Worm (Caenorhabditis elegans) whole organism, young adult: Measurements from ENCODE around the gene C47E12.3.
A peak's percentile ranks its signal among the peaks of the same experiment; 100 is the strongest.

ENCODE experiments used
- B0019.2 ChIP-seq: fragments of 200-800 bp; sonication (Bioruptor generic); conservative IDR thresholded peaks from 2 replicates; pipeline ENCODE4 v1.3.6; 2022; ENCODE audit warnings: missing genetic modification reagents, missing genetic modification characterization, missing compliant biosample characterization
- B0261.1 ChIP-seq: sonication (generic microtip); optimal IDR thresholded peaks from 2 replicates; lab custom pipeline; 2016; ENCODE audit warnings: mild to moderate bottlenecking, missing genetic modification characterization, moderate library complexity, missing compliant biosample characterization
- B0336.3 ChIP-seq: fragments of 200-800 bp; sonication (Bioruptor generic); IDR thresholded peaks from 2 replicates; pipeline ENCODE4 v1.3.6; 2022; ENCODE audit warnings: missing genetic modification characterization, missing compliant biosample characterization
- C17E4.6 ChIP-seq: fragments of 200-800 bp; sonication (Bioruptor generic); IDR thresholded peaks from 2 replicates; pipeline ENCODE4 v1.3.6; 2022; ENCODE audit warnings: missing genetic modification reagents, missing genetic modification characterization, missing compliant biosample characterization
- F22D6.2 ChIP-seq: sonication (generic microtip); optimal IDR thresholded peaks from 2 replicates; lab custom pipeline; 2016; ENCODE audit warnings: mild to moderate bottlenecking, missing genetic modification characterization, missing compliant biosample characterization
- F33H1.4 ChIP-seq: fragments of 200-800 bp; sonication (Bioruptor generic); IDR thresholded peaks from 2 replicates; pipeline ENCODE4 v1.3.6; 2022; ENCODE audit warnings: missing genetic modification reagents, missing genetic modification characterization, missing compliant biosample characterization
- F49E8.2 ChIP-seq: sonication (generic microtip); optimal IDR thresholded peaks from 3 replicates; lab custom pipeline; 2017; ENCODE audit warnings: missing genetic modification characterization, mild to moderate bottlenecking, missing compliant biosample characterization, antibody characterized with exemption, moderate library complexity; ENCODE audit not compliant: insufficient read depth
- F55B11.4 ChIP-seq: sonication (generic microtip); optimal IDR thresholded peaks from 2 replicates; lab custom pipeline; 2016; ENCODE audit warnings: missing compliant biosample characterization, missing genetic modification characterization, borderline replicate concordance; ENCODE audit not compliant: insufficient read depth
- F57A8.1 ChIP-seq: fragments of 200-800 bp; sonication (Bioruptor generic); optimal IDR thresholded peaks from 2 replicates; lab custom pipeline; 2018; ENCODE audit warnings: mild to moderate bottlenecking, missing genetic modification characterization, moderate library complexity, missing compliant biosample characterization
- K11D2.4 ChIP-seq: fragments of 200-800 bp; sonication (Bioruptor generic); IDR thresholded peaks from 2 replicates; pipeline ENCODE4 v1.3.6; 2022; ENCODE audit warnings: missing genetic modification reagents, missing genetic modification characterization, missing compliant biosample characterization
- T07F8.4 ChIP-seq: sonication (generic microtip); optimal IDR thresholded peaks from 2 replicates; lab custom pipeline; 2016; ENCODE audit warnings: mild to moderate bottlenecking, missing genetic modification characterization, moderate library complexity, missing compliant biosample characterization
- T26A5.8 ChIP-seq: sonication (generic microtip); optimal IDR thresholded peaks from 2 replicates; lab custom pipeline; 2016; ENCODE audit warnings: missing genetic modification characterization, missing compliant biosample characterization
- Y53F4B.3 ChIP-seq: fragments of 200-800 bp; sonication (Bioruptor generic); IDR thresholded peaks from 2 replicates; pipeline ENCODE4 v1.3.6; 2022; ENCODE audit warnings: missing genetic modification reagents, missing genetic modification characterization, missing compliant biosample characterization
- attf-6 ChIP-seq: fragments of 200-800 bp; sonication (Bioruptor generic); IDR thresholded peaks from 2 replicates; pipeline ENCODE4 v1.3.6; 2022; ENCODE audit warnings: missing genetic modification reagents, missing genetic modification characterization, missing compliant biosample characterization
- bed-1 ChIP-seq: fragments of 200-800 bp; sonication (Bioruptor generic); IDR thresholded peaks from 2 replicates; pipeline ENCODE4 v1.3.6; 2022; ENCODE audit warnings: missing genetic modification reagents, missing genetic modification characterization, missing compliant biosample characterization
- bed-2 ChIP-seq: fragments of 200-800 bp; sonication (Bioruptor generic); IDR thresholded peaks from 2 replicates; pipeline ENCODE4 v1.3.6; 2022; ENCODE audit warnings: missing genetic modification reagents, missing genetic modification characterization, missing compliant biosample characterization
- cebp-1 ChIP-seq, 2 experiments: fragments of 200-800 bp in 1 of 2; sonication (Bioruptor generic) in 1 of 2; sonication (generic microtip) in 1 of 2; IDR thresholded peaks in 1 of 2; optimal IDR thresholded peaks in 1 of 2; 2 replicates each; pipeline versions ENCODE4 v1.3.6 to Lab custom; 2017 to 2022; ENCODE audit warnings: missing compliant biosample characterization in 2 of 2, missing genetic modification characterization in 2 of 2, mild to moderate bottlenecking in 1 of 2, missing genetic modification reagents in 1 of 2, moderate library complexity in 1 of 2
- cebp-2 ChIP-seq: fragments of 200-800 bp; sonication (Bioruptor generic); IDR thresholded peaks from 2 replicates; pipeline ENCODE4 v1.3.6; 2022; ENCODE audit warnings: missing genetic modification characterization, missing compliant biosample characterization
- ceh-100 ChIP-seq: fragments of 200-800 bp; sonication (Bioruptor generic); IDR thresholded peaks from 2 replicates; pipeline ENCODE4 v1.3.6; 2022; ENCODE audit warnings: missing genetic modification reagents, missing genetic modification characterization, missing compliant biosample characterization
- ceh-27 ChIP-seq: fragments of 200-800 bp; sonication (Bioruptor generic); optimal IDR thresholded peaks from 2 replicates; lab custom pipeline; 2018; ENCODE audit warnings: mild to moderate bottlenecking, missing genetic modification characterization, moderate library complexity, missing compliant biosample characterization
- ceh-91 ChIP-seq: fragments of 200-800 bp; sonication (Bioruptor generic); IDR thresholded peaks from 2 replicates; pipeline ENCODE4 v1.3.6; 2022; ENCODE audit warnings: missing genetic modification reagents, missing genetic modification characterization, missing compliant biosample characterization
- die-1 ChIP-seq: sonication (generic microtip); optimal IDR thresholded peaks from 2 replicates; lab custom pipeline; 2016; ENCODE audit warnings: missing genotype, mild to moderate bottlenecking, missing genetic modification characterization, missing compliant biosample characterization
- dpff-1 ChIP-seq: sonication (generic microtip); optimal IDR thresholded peaks from 2 replicates; lab custom pipeline; 2017; ENCODE audit warnings: mild to moderate bottlenecking, missing genetic modification characterization, missing compliant biosample characterization
- egl-44 ChIP-seq: fragments of 200-800 bp; sonication (Bioruptor generic); IDR thresholded peaks from 2 replicates; pipeline ENCODE4 v1.3.6; 2022; ENCODE audit warnings: missing genetic modification reagents, missing genetic modification characterization, missing compliant biosample characterization
- egrh-3 ChIP-seq: fragments of 200-800 bp; sonication (Bioruptor generic); IDR thresholded peaks from 2 replicates; pipeline ENCODE4 v1.3.6; 2022; ENCODE audit warnings: missing genetic modification reagents, missing genetic modification characterization, missing compliant biosample characterization
- ets-4 ChIP-seq: fragments of 200-800 bp; sonication (Bioruptor generic); optimal IDR thresholded peaks from 2 replicates; lab custom pipeline; 2018; ENCODE audit warnings: mild to moderate bottlenecking, missing genetic modification characterization, missing compliant biosample characterization
- hlh-12 ChIP-seq: sonication (generic microtip); optimal IDR thresholded peaks from 2 replicates; lab custom pipeline; 2016; ENCODE audit warnings: missing genetic modification characterization, missing compliant biosample characterization
- hsf-1 ChIP-seq: fragments of 200-800 bp; sonication (Bioruptor generic); IDR thresholded peaks from 2 replicates; pipeline ENCODE4 v1.3.6; 2022; ENCODE audit warnings: missing genetic modification reagents, missing genetic modification characterization, missing compliant biosample characterization
- lin-26 ChIP-seq: fragments of 200-800 bp; sonication (Bioruptor generic); IDR thresholded peaks from 2 replicates; pipeline ENCODE4 v1.3.6; 2022; ENCODE audit warnings: missing genetic modification reagents, missing genetic modification characterization, missing compliant biosample characterization
- lir-1 ChIP-seq: fragments of 200-800 bp; sonication (Bioruptor generic); conservative IDR thresholded peaks from 2 replicates; pipeline ENCODE4 v1.3.6; 2022; ENCODE audit warnings: missing genetic modification reagents, missing genetic modification characterization, missing compliant biosample characterization
- lsy-27 ChIP-seq: sonication (generic microtip); optimal IDR thresholded peaks from 2 replicates; lab custom pipeline; 2017; ENCODE audit warnings: missing genetic modification characterization, mild to moderate bottlenecking, missing compliant biosample characterization, antibody characterized with exemption, missing genotype, borderline replicate concordance; ENCODE audit not compliant: insufficient read depth
- madf-10 ChIP-seq: sonication (generic microtip); optimal IDR thresholded peaks from 2 replicates; lab custom pipeline; 2016; ENCODE audit warnings: mild to moderate bottlenecking, missing genetic modification characterization, missing compliant biosample characterization
- madf-3 ChIP-seq: fragments of 200-800 bp; sonication (Bioruptor generic); IDR thresholded peaks from 2 replicates; pipeline ENCODE4 v1.3.6; 2022; ENCODE audit warnings: missing genetic modification reagents, missing genetic modification characterization, missing compliant biosample characterization
- mxl-1 ChIP-seq: sonication (generic microtip); optimal IDR thresholded peaks from 2 replicates; lab custom pipeline; 2016; ENCODE audit warnings: missing genetic modification characterization, missing compliant biosample characterization
- nhr-27 ChIP-seq: fragments of 200-800 bp; sonication (Bioruptor generic); optimal IDR thresholded peaks from 2 replicates; lab custom pipeline; 2018; ENCODE audit warnings: mild to moderate bottlenecking, missing genetic modification characterization, moderate library complexity, missing compliant biosample characterization
- nhr-90 ChIP-seq: sonication (generic microtip); optimal IDR thresholded peaks from 2 replicates; lab custom pipeline; 2016; ENCODE audit warnings: missing genotype, mild to moderate bottlenecking, missing genetic modification characterization, missing compliant biosample characterization
- pha-4 ChIP-seq: fragments of 150-350 bp; sonication (generic microtip); optimal IDR thresholded peaks from 2 replicates; lab custom pipeline; 2014; ENCODE audit warnings: missing biosample characterization, missing genetic modification reagents, missing genetic modification characterization
- rcor-1 ChIP-seq: fragments of 200-800 bp; sonication (Bioruptor generic); IDR thresholded peaks from 2 replicates; pipeline ENCODE4 v1.3.6; 2022; ENCODE audit warnings: missing genetic modification reagents, missing genetic modification characterization, missing compliant biosample characterization
- sdz-38 ChIP-seq: sonication (generic microtip); optimal IDR thresholded peaks from 2 replicates; lab custom pipeline; 2016; ENCODE audit warnings: missing genotype, missing genetic modification characterization, missing compliant biosample characterization
- snpc-1.1 ChIP-seq: sonication (generic microtip); optimal IDR thresholded peaks from 2 replicates; lab custom pipeline; 2017; ENCODE audit warnings: missing genetic modification characterization, mild to moderate bottlenecking, missing compliant biosample characterization, antibody characterized with exemption, moderate library complexity, missing genotype, missing genetic modification reagents; ENCODE audit not compliant: insufficient read depth
- tbp1 ChIP-seq: fragments of 200-800 bp; sonication (Bioruptor generic); optimal IDR thresholded peaks from 2 replicates; lab custom pipeline; 2018; ENCODE audit warnings: mild to moderate bottlenecking, missing genetic modification characterization, missing compliant biosample characterization
- unc-62 ChIP-seq: fragments of 150-350 bp; optimal IDR thresholded peaks from 2 replicates; lab custom pipeline; 2014; ENCODE audit warnings: missing biosample characterization, missing genetic modification reagents, missing genetic modification characterization
- xnd-1 ChIP-seq: sonication (generic microtip); optimal IDR thresholded peaks from 2 replicates; lab custom pipeline; 2016; ENCODE audit warnings: missing genotype, missing genetic modification reagents, missing genetic modification characterization, missing compliant biosample characterization
- zfh-2 ChIP-seq: fragments of 200-800 bp; sonication (Bioruptor generic); conservative IDR thresholded peaks from 2 replicates; pipeline ENCODE4 v1.3.6; 2022; ENCODE audit warnings: missing genetic modification reagents, missing genetic modification characterization, missing compliant biosample characterization
- ztf-18 ChIP-seq: sonication (generic microtip); optimal IDR thresholded peaks from 2 replicates; lab custom pipeline; 2016; ENCODE audit warnings: missing genotype, mild to moderate bottlenecking, missing genetic modification characterization, missing compliant biosample characterization
- ztf-22 ChIP-seq: fragments of 200-800 bp; sonication (Bioruptor generic); optimal IDR thresholded peaks from 2 replicates; lab custom pipeline; 2018; ENCODE audit warnings: mild to moderate bottlenecking, missing genetic modification characterization, moderate library complexity, missing compliant biosample characterization
- ztf-3 ChIP-seq: fragments of 200-800 bp; sonication (Bioruptor generic); optimal IDR thresholded peaks from 2 replicates; lab custom pipeline; 2018; ENCODE audit warnings: mild to moderate bottlenecking, missing genetic modification characterization, missing compliant biosample characterization

The C47E12.3 gene

DNA sequence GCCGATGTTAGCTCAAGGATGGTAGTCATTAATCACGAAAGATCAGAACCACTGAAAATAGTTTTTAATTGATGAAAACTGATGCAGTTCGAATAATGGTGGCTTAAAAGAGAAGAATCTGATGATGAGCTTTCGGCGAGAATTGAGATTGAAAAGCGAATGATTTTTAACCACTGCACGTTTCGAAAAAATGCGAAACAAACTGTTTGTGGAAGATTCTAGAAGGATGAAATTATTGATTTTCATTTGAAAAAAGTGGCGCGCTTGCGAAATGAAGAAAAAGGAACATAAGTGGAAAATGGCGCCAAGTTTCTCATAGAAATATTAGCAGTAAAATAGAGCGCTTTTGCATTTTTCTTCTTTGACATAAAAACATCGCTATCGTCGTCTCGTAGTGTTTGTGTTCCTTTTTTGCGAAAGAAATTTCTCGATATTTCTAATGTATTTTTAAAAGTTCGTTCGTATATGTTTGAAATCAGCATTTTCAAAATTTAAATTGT, 6.7 kb downstream of the C47E12.3 start, which contains the start of gene uba-1 (continued):
- peak; percentile 73; the same call in 1 of the 2 replicates for TF ChIP-seq ceh-91 (GFP tag; lab: Robert Waterston, UW)
- no peak for TF ChIP-seq F22D6.2 (tag; lab: Kevin White, UChicago)
- TF ChIP-seq cebp-1 (GFP tag; IDR thresholded peaks at IDR 0.05; lab: Robert Waterston, UW): peak; percentile 49; the same call in 1 of the 2 replicates
- peak; percentile 94 for TF ChIP-seq cebp-1 (tag; optimal IDR thresholded peaks at IDR 0.05; lab: Kevin White, UChicago)
- TF ChIP-seq B0019.2: peak; percentile 64; the same call in 1 of the 2 replicates
- no peak; the same call in 1 of the 2 replicates for TF ChIP-seq lir-1
- TF ChIP-seq C17E4.6 (GFP tag; lab: Robert Waterston, UW): peak; percentile 77
- TF ChIP-seq K11D2.4 (GFP tag; lab: Robert Waterston, UW): 0 out of 2 replicates have a peak, but pooled peaks have one; percentile 18
- no peak for TF ChIP-seq mxl-1 (tag; lab: Kevin White, UChicago)
- no peak for TF ChIP-seq snpc-1.1 (tag; lab: Kevin White, UChicago)
- TF ChIP-seq rcor-1 (GFP tag; lab: Robert Waterston, UW): 0 out of 2 replicates have a peak, but pooled peaks have one; percentile 6
- TF ChIP-seq attf-6 (GFP tag; lab: Robert Waterston, UW): 0 out of 2 replicates have a peak, but pooled peaks have one; percentile 25
- TF ChIP-seq unc-62 (GFP tag; lab: Kevin White, UChicago): no peak
- peak; percentile 97 for TF ChIP-seq hsf-1 (GFP tag; lab: Robert Waterston, UW)
- no peak for TF ChIP-seq ets-4
- TF ChIP-seq pha-4 (tag; lab: Kevin White, UChicago): no peak
- TF ChIP-seq hlh-12: no peak
- peak; percentile 94 for TF ChIP-seq B0336.3 (GFP tag; lab: Robert Waterston, UW)
- no peak for TF ChIP-seq B0261.1 (tag; lab: Kevin White, UChicago)
- TF ChIP-seq tbp1 (GFP tag; lab: Kevin White, UChicago): peak; percentile 42
- TF ChIP-seq bed-1 (GFP tag; lab: Robert Waterston, UW): no peak
- no peak for TF ChIP-seq lsy-27 (tag; lab: Kevin White, UChicago)
- TF ChIP-seq nhr-27 (tag; lab: Kevin White, UChicago): no peak
- TF ChIP-seq madf-10 (tag; lab: Kevin White, UChicago): peak; percentile 53
- no peak for TF ChIP-seq T26A5.8
- TF ChIP-seq egrh-3 (GFP tag; lab: Robert Waterston, UW): no peak
- TF ChIP-seq F49E8.2: peak; percentile 53
- no peak for TF ChIP-seq F57A8.1 (GFP tag; lab: Kevin White, UChicago)
- no peak for TF ChIP-seq T07F8.4 (tag; lab: Kevin White, UChicago)
- TF ChIP-seq ztf-22 (GFP tag; lab: Kevin White, UChicago): peak; percentile 31
- TF ChIP-seq cebp-2 (GFP tag; lab: Robert Waterston, UW): no peak
- TF ChIP-seq die-1 (tag; lab: Kevin White, UChicago): peak; percentile 42
- no peak for TF ChIP-seq bed-2
- TF ChIP-seq dpff-1 (tag; lab: Kevin White, UChicago): no peak
- TF ChIP-seq ztf-3 (GFP tag; lab: Kevin White, UChicago): no peak
- no peak for TF ChIP-seq egl-44 (GFP tag; lab: Robert Waterston, UW)
- TF ChIP-seq zfh-2 (GFP tag; lab: Robert Waterston, UW): no peak
- TF ChIP-seq lin-26 (GFP tag; lab: Robert Waterston, UW): peak; percentile 11; the same call in 1 of the 2 replicates
- no peak for TF ChIP-seq Y53F4B.3 (GFP tag; lab: Robert Waterston, UW)
- TF ChIP-seq ceh-27: peak; percentile 46
- TF ChIP-seq F55B11.4 (tag; lab: Kevin White, UChicago): no peak
- peak; percentile 67 for TF ChIP-seq F33H1.4
- peak; percentile 75 for TF ChIP-seq xnd-1
- no peak for TF ChIP-seq ztf-18 (tag; lab: Kevin White, UChicago)
- TF ChIP-seq nhr-90 (tag; lab: Kevin White, UChicago): peak; percentile 13
- no peak for TF ChIP-seq sdz-38
- no peak for TF ChIP-seq ceh-100 (GFP tag; lab: Robert Waterston, UW)
- no peak for TF ChIP-seq madf-3
